Worm (Caenorhabditis elegans): ENCODE measurements around the gene sor-3.

sor-3 gene

DNA sequence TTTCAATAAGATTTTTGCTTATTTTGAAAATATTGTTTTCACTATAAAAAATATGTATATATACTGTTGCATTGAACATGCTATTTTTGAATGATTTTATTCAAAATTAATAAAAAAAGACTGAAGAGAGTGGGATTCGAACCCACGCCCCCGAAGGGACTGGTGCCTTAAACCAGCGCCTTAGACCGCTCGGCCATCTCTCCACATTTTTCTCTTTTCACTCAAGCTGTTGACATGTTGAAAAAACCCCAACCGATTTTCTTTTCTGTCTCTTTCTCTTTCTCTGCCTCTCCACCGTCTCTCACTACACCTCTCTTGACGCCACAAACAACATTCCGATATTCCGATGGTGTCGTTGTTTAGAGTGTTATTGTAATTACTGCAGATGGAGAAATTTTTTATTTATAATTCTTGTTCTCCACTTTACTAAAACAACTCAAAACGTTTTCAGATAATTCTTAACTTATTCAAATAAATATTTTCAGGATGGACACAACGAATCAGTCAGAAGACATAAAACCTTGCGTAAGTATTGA, at the start of gene sor-3:
sor-3 (plus strand) TSS at position 486 of the 536 bp plus-strand sequence.
- no peak for TF ChIP-seq ceh-28 (tag; optimal IDR thresholded peaks at IDR 0.05)
- TF ChIP-seq unc-130 (GFP tag; optimal IDR thresholded peaks at IDR 0.05), result peak; percentile 54
- no peak for TF ChIP-seq ZK546.5 (tag; optimal IDR thresholded peaks at IDR 0.05)
- peak; percentile 29 for TF ChIP-seq F49E8.2 (tag; optimal IDR thresholded peaks at IDR 0.05; ENCODE audit: borderline replicate concordance)
- TF ChIP-seq dve-1 (tag; optimal IDR thresholded peaks at IDR 0.05; ENCODE audit: insufficient read depth), result peak; percentile 86
- peak; percentile 86 for TF ChIP-seq madf-9 (GFP tag; conservative IDR thresholded peaks at IDR 0.05)
- peak; percentile 82 for TF ChIP-seq nhr-77 (tag; optimal IDR thresholded peaks at IDR 0.05)
- TF ChIP-seq F44E2.7 (GFP tag; IDR thresholded peaks at IDR 0.05), result no peak
- peak; percentile 77 for TF ChIP-seq dmd-6 (GFP tag; IDR thresholded peaks at IDR 0.05)
- peak; percentile 83 for TF ChIP-seq ctbp-1 (GFP tag; IDR thresholded peaks at IDR 0.05)
- peak; percentile 64; the same call in 1 of the 2 replicates for TF ChIP-seq saeg-2 (GFP tag; IDR thresholded peaks at IDR 0.05)
- TF ChIP-seq nhr-48 (tag; optimal IDR thresholded peaks at IDR 0.05), result peak; percentile 65
- TF ChIP-seq egl-27 (tag; optimal IDR thresholded peaks at IDR 0.05), result no peak
- peak; percentile 90 for TF ChIP-seq lin-1 (GFP tag; IDR thresholded peaks at IDR 0.05)
- peak; percentile 97 for TF ChIP-seq hmg-1.1 (GFP tag; IDR thresholded peaks at IDR 0.05)
- TF ChIP-seq rbr-2 (tag; optimal IDR thresholded peaks at IDR 0.05), result no peak
- peak; percentile 73 for TF ChIP-seq F37D6.2 (tag; optimal IDR thresholded peaks at IDR 0.05)
- TF ChIP-seq nhr-41 (GFP tag; IDR thresholded peaks at IDR 0.05), result peak; percentile 84
- TF ChIP-seq snpc-4 (tag; optimal IDR thresholded peaks at IDR 0.05), result no peak
- TF ChIP-seq snpc-1.2 (GFP tag; IDR thresholded peaks at IDR 0.05), result peak; percentile 87
- TF ChIP-seq ces-1 (GFP tag; optimal IDR thresholded peaks at IDR 0.05), result peak; percentile 43
- TF ChIP-seq ceh-62 (tag; optimal IDR thresholded peaks at IDR 0.05), result no peak
- TF ChIP-seq dmd-9 (GFP tag; IDR thresholded peaks at IDR 0.05), result peak; percentile 79; the same call in 1 of the 2 replicates
- TF ChIP-seq daf-8 (GFP tag; IDR thresholded peaks at IDR 0.05), result no peak
- TF ChIP-seq F10B5.3 (tag; optimal IDR thresholded peaks at IDR 0.05), result peak; percentile 70
- peak; percentile 63 for TF ChIP-seq ZK337.2 (GFP tag; IDR thresholded peaks at IDR 0.05)
- no peak for TF ChIP-seq nhr-237 (tag; optimal IDR thresholded peaks at IDR 0.05)
- TF ChIP-seq lin-29 (GFP tag; IDR thresholded peaks at IDR 0.05), result peak; percentile 62
- no peak for TF ChIP-seq daf-19 (GFP tag; conservative IDR thresholded peaks at IDR 0.05)
- TF ChIP-seq ceh-32 (tag; optimal IDR thresholded peaks at IDR 0.05; ENCODE audit: poor library complexity), result peak; percentile 62
- peak; percentile 23 for TF ChIP-seq Y5F2A.4 (GFP tag; optimal IDR thresholded peaks at IDR 0.05)
- peak; percentile 58 for TF ChIP-seq zfp-2 (tag; optimal IDR thresholded peaks at IDR 0.05)
- TF ChIP-seq jun-1 (tag; optimal IDR thresholded peaks at IDR 0.05), result peak; percentile 42
- TF ChIP-seq tra-1 (GFP tag; IDR thresholded peaks at IDR 0.05), result peak; percentile 81
- TF ChIP-seq zag-1 (tag; optimal IDR thresholded peaks at IDR 0.05), result no peak
- TF ChIP-seq nhr-11 (tag; optimal IDR thresholded peaks at IDR 0.05), result peak; percentile 72
- no peak for TF ChIP-seq skn-1 (tag; optimal IDR thresholded peaks at IDR 0.05)
- TF ChIP-seq zfp-3 (GFP tag; conservative IDR thresholded peaks at IDR 0.05), result peak; percentile 47; the same call in 1 of the 2 replicates
- TF ChIP-seq nhr-25 (tag; optimal IDR thresholded peaks at IDR 0.05; ENCODE audit: borderline replicate concordance, insufficient read depth), result peak; percentile 66
- TF ChIP-seq nhr-111 (GFP tag; optimal IDR thresholded peaks at IDR 0.05), result peak; percentile 74
- peak; percentile 28 for TF ChIP-seq zip-2 (tag; optimal IDR thresholded peaks at IDR 0.05)
- peak; percentile 88 for TF ChIP-seq D1046.2 (GFP tag; IDR thresholded peaks at IDR 0.05)
- no peak for TF ChIP-seq tag-97 (GFP tag; IDR thresholded peaks at IDR 0.05)
- TF ChIP-seq mep-1 (tag; optimal IDR thresholded peaks at IDR 0.05), result peak; percentile 95
- TF ChIP-seq unc-39 (tag; optimal IDR thresholded peaks at IDR 0.05), result no peak
- TF ChIP-seq vab-7 (GFP tag; IDR thresholded peaks at IDR 0.05), result peak; percentile 93
- peak in 1 of 2 experiments; percentile 73 for TF ChIP-seq mdl-1 (tag; optimal IDR thresholded peaks at IDR 0.05)
- TF ChIP-seq Y48G9A.11 (GFP tag; IDR thresholded peaks at IDR 0.05), result peak; percentile 58
- no peak for TF ChIP-seq set-16 (GFP tag; IDR thresholded peaks at IDR 0.05)
- peak; percentile 82 for TF ChIP-seq fkh-10 (GFP tag; optimal IDR thresholded peaks at IDR 0.05)

Data from whole organism, L4 larva.